Worm (Caenorhabditis elegans) whole organism, late embryonic: ENCODE data around the gene unc-44.

Source experiments
- F13H6.1 ChIP-seq: sonication (generic microtip); optimal IDR thresholded peaks from 2 replicates; lab custom pipeline; 2016; ENCODE audit warnings: missing genetic modification characterization, missing compliant biosample characterization
- T23F11.4 ChIP-seq: fragments of 200-800 bp; sonication (Bioruptor generic); optimal IDR thresholded peaks from 2 replicates; lab custom pipeline; 2018; ENCODE audit warnings: mild to moderate bottlenecking, missing genetic modification characterization, missing compliant biosample characterization
- ama-1 ChIP-seq: fragments of 150-350 bp; optimal IDR thresholded peaks from 2 replicates; lab custom pipeline; 2014
- ceh-2 ChIP-seq: sonication (generic microtip); optimal IDR thresholded peaks from 2 replicates; lab custom pipeline; 2016; ENCODE audit warnings: missing genotype, missing genetic modification characterization, missing compliant biosample characterization
- ceh-22 ChIP-seq: sonication (generic microtip); optimal IDR thresholded peaks from 2 replicates; lab custom pipeline; 2017; ENCODE audit warnings: missing biosample characterization, missing genetic modification characterization
- elt-2 ChIP-seq: sonication (generic microtip); optimal IDR thresholded peaks from 2 replicates; lab custom pipeline; 2016; ENCODE audit warnings: missing genetic modification reagents, missing genetic modification characterization, missing compliant biosample characterization
- eyg-1 ChIP-seq: sonication (generic microtip); optimal IDR thresholded peaks from 2 replicates; lab custom pipeline; 2016; ENCODE audit warnings: missing genotype, missing genetic modification characterization, missing compliant biosample characterization
- fkh-10 ChIP-seq: fragments of 150-350 bp; optimal IDR thresholded peaks from 2 replicates; lab custom pipeline; 2014; ENCODE audit warnings: missing biosample characterization, missing genetic modification reagents, missing genetic modification characterization
- nhr-11 ChIP-seq: fragments of 150-350 bp; optimal IDR thresholded peaks from 2 replicates; lab custom pipeline; 2014; ENCODE audit warnings: missing biosample characterization, missing genetic modification characterization
- pha-4 ChIP-seq: fragments of 150-350 bp; optimal IDR thresholded peaks from 2 replicates; lab custom pipeline; 2018; ENCODE audit warnings: missing biosample characterization, missing genetic modification reagents, missing genetic modification characterization
- rnt-1 ChIP-seq: sonication (generic microtip); optimal IDR thresholded peaks from 2 replicates; lab custom pipeline; 2016; ENCODE audit warnings: missing genetic modification characterization, missing compliant biosample characterization
- sox-4 ChIP-seq: sonication (generic microtip); optimal IDR thresholded peaks from 2 replicates; lab custom pipeline; 2017; ENCODE audit warnings: mild to moderate bottlenecking, missing genetic modification characterization, inconsistent platforms, missing compliant biosample characterization
- ttx-3 ChIP-seq: sonication (generic microtip); optimal IDR thresholded peaks from 2 replicates; lab custom pipeline; 2016; ENCODE audit warnings: missing genetic modification reagents, missing genetic modification characterization, missing compliant biosample characterization
- unc-86 ChIP-seq: sonication (generic microtip); optimal IDR thresholded peaks from 2 replicates; lab custom pipeline; 2016; ENCODE audit warnings: missing genetic modification characterization, missing compliant biosample characterization

- TF ChIP-seq pha-4, result no peak
- no peak for TF ChIP-seq F13H6.1
- no peak for TF ChIP-seq sox-4 (tag; lab: Kevin White, UChicago)
- no peak for TF ChIP-seq eyg-1 (tag; lab: Kevin White, UChicago)
- no peak for TF ChIP-seq fkh-10 (GFP tag; lab: Kevin White, UChicago)
- TF ChIP-seq ama-1 (lab: Kevin White, UChicago), result no peak
- TF ChIP-seq ceh-22 (tag; lab: Kevin White, UChicago), result no peak
- no peak for TF ChIP-seq ttx-3 (tag; lab: Kevin White, UChicago)
- TF ChIP-seq elt-2 (tag; lab: Kevin White, UChicago), result no peak
- TF ChIP-seq unc-86 (tag; lab: Kevin White, UChicago), result no peak
- TF ChIP-seq ceh-2 (tag; lab: Kevin White, UChicago), result no peak
- TF ChIP-seq rnt-1 (tag; lab: Kevin White, UChicago), result no peak
- no peak for TF ChIP-seq T23F11.4
- no peak for TF ChIP-seq nhr-11
Measured at ce11 chrIV:5983191-5983590, 7.8 kb downstream of the unc-44 start.
